Worm (Caenorhabditis elegans) whole organism, L4/young adult: ENCODE results near the gene D1014.5.

Experiments
- W03F9.2 ChIP-seq: fragments of 150-350 bp; optimal IDR thresholded peaks from 2 replicates; lab custom pipeline; 2014; ENCODE audit warnings: missing biosample characterization, missing genetic modification characterization
- dao-5 ChIP-seq: sonication (generic microtip); optimal IDR thresholded peaks from 2 replicates; lab custom pipeline; 2016; ENCODE audit warnings: missing genotype, missing genetic modification characterization, moderate library complexity, missing compliant biosample characterization
- him-1 ChIP-seq: sonication (generic microtip); optimal IDR thresholded peaks from 2 replicates; lab custom pipeline; 2016; ENCODE audit warnings: missing genotype, missing genetic modification reagents, missing genetic modification characterization, missing compliant biosample characterization

- TF ChIP-seq W03F9.2, result no peak
- TF ChIP-seq him-1 (tag; lab: Kevin White, UChicago), result no peak
- TF ChIP-seq dao-5, result no peak
Observed at ce11 chrV:8110816-8111215, 12.7 kb upstream of the D1014.5 start.
